Fruit fly (Drosophila melanogaster) whole organism, adult: Measurements from ENCODE around the gene CG7560.

Source experiments
- CG12768 ChIP-seq: fragments of 200-800 bp; sonication (Bioruptor generic); optimal IDR thresholded peaks from 2 replicates; lab custom pipeline; 2017; ENCODE audit warnings: missing biosample characterization, missing genetic modification characterization, mild to moderate bottlenecking, moderate library complexity, missing genetic modification reagents
- CG1620 ChIP-seq: fragments of 200-800 bp; sonication (Bioruptor generic); optimal IDR thresholded peaks from 2 replicates; lab custom pipeline; 2016; ENCODE audit warnings: missing biosample characterization, missing genetic modification characterization
- CG33017 ChIP-seq: fragments of 200-800 bp; sonication (Bioruptor generic); optimal IDR thresholded peaks from 2 replicates; lab custom pipeline; 2018; ENCODE audit warnings: missing biosample characterization, mild to moderate bottlenecking, missing genetic modification characterization, moderate library complexity
- CG5204 ChIP-seq: fragments of 200-800 bp; sonication (Bioruptor generic); optimal IDR thresholded peaks from 2 replicates; lab custom pipeline; 2016; ENCODE audit warnings: missing biosample characterization, missing genetic modification characterization
- CG7101 ChIP-seq: fragments of 200-800 bp; sonication (Bioruptor generic); optimal IDR thresholded peaks from 2 replicates; lab custom pipeline; 2018; ENCODE audit warnings: missing biosample characterization, mild to moderate bottlenecking, missing genetic modification characterization, moderate library complexity
- Hr96 ChIP-seq: fragments of 200-800 bp; sonication (Bioruptor generic); optimal IDR thresholded peaks from 2 replicates; lab custom pipeline; 2016; ENCODE audit warnings: missing biosample characterization, missing genetic modification characterization
- Mnt ChIP-seq: fragments of 200-800 bp; sonication (Bioruptor generic); optimal IDR thresholded peaks from 2 replicates; lab custom pipeline; 2016; ENCODE audit warnings: missing biosample characterization, mild to moderate bottlenecking, missing genetic modification characterization
- bab1 ChIP-seq: fragments of 200-800 bp; sonication (Bioruptor generic); optimal IDR thresholded peaks from 3 replicates; lab custom pipeline; 2019; ENCODE audit warnings: missing biosample characterization, mild to moderate bottlenecking, missing genetic modification characterization, moderate library complexity
- cic ChIP-seq: fragments of 200-800 bp; sonication (Bioruptor generic); optimal IDR thresholded peaks from 2 replicates; lab custom pipeline; 2017; ENCODE audit warnings: missing biosample characterization, mild to moderate bottlenecking, missing genetic modification characterization, moderate library complexity
- kay ChIP-seq: fragments of 200-800 bp; sonication (Bioruptor generic); peaks from one replicate; lab custom pipeline; 2016; ENCODE audit warnings: missing biosample characterization, missing genetic modification characterization, borderline replicate concordance
- ovo ChIP-seq: fragments of 200-800 bp; sonication (Bioruptor generic); optimal IDR thresholded peaks from 2 replicates; lab custom pipeline; 2016; ENCODE audit warnings: missing biosample characterization, missing genetic modification characterization
- pad ChIP-seq: fragments of 200-800 bp; sonication (Bioruptor generic); optimal IDR thresholded peaks from 3 replicates; lab custom pipeline; 2017; ENCODE audit warnings: missing biosample characterization, missing genetic modification characterization, mild to moderate bottlenecking, moderate library complexity, missing genetic modification reagents

dm6 chr3L:11433151-11433550 is 8.2 kb downstream of the CG7560 start:
- TF ChIP-seq Hr96, result no peak
- no peak for TF ChIP-seq CG5204 (GFP tag; lab: Kevin White, UChicago)
- no peak for TF ChIP-seq CG7101 (tag; lab: Kevin White, UChicago)
- TF ChIP-seq Mnt (GFP tag; lab: Kevin White, UChicago), result no peak
- TF ChIP-seq CG12768 (GFP tag; lab: Kevin White, UChicago), result no peak
- TF ChIP-seq pad (GFP tag; lab: Kevin White, UChicago), result no peak
- TF ChIP-seq CG33017 (tag; lab: Kevin White, UChicago), result no peak
- no peak for TF ChIP-seq kay
- no peak for TF ChIP-seq ovo (GFP tag; lab: Kevin White, UChicago)
- no peak for TF ChIP-seq CG1620
- no peak for TF ChIP-seq bab1 (GFP tag; lab: Kevin White, UChicago)
- TF ChIP-seq cic (GFP tag; lab: Kevin White, UChicago), result no peak
